Fruit fly (Drosophila melanogaster) whole organism, embryonic: ENCODE measurements around the gene CG42449.

Source experiments
- Aef1 ChIP-seq: fragments of 200-800 bp; sonication (Bioruptor generic); IDR thresholded peaks from 3 replicates; pipeline ENCODE4 v1.3.6; 2022; ENCODE audit warnings: missing biosample characterization, missing genetic modification characterization
- Blimp-1 ChIP-seq: fragments of 200-800 bp; sonication (Bioruptor generic); optimal IDR thresholded peaks from 3 replicates; lab custom pipeline; 2018; ENCODE audit warnings: missing biosample characterization, missing genetic modification characterization, mild to moderate bottlenecking, moderate library complexity, missing genetic modification reagents
- CG10431 ChIP-seq: fragments of 200-800 bp; sonication (Bioruptor generic); optimal IDR thresholded peaks from 3 replicates; lab custom pipeline; 2018; ENCODE audit warnings: missing biosample characterization, mild to moderate bottlenecking, missing genetic modification characterization
- CG11093 ChIP-seq: fragments of 200-800 bp; sonication (Bioruptor generic); IDR thresholded peaks from 3 replicates; pipeline ENCODE4 v1.3.6; 2022; ENCODE audit warnings: missing biosample characterization, missing genetic modification characterization
- CG13123 ChIP-seq: fragments of 200-800 bp; sonication (Bioruptor generic); optimal IDR thresholded peaks from 2 replicates; lab custom pipeline; 2016; ENCODE audit warnings: missing biosample characterization, missing genetic modification characterization
- CG13894 ChIP-seq: fragments of 200-800 bp; sonication (Bioruptor generic); optimal IDR thresholded peaks from 3 replicates; lab custom pipeline; 2018; ENCODE audit warnings: missing biosample characterization, mild to moderate bottlenecking, missing genetic modification characterization, moderate library complexity
- CG15269 ChIP-seq: fragments of 200-800 bp; sonication (Bioruptor generic); optimal IDR thresholded peaks from 2 replicates; lab custom pipeline; 2018; ENCODE audit warnings: missing biosample characterization, mild to moderate bottlenecking, missing genetic modification characterization, moderate library complexity
- CG18619 ChIP-seq: fragments of 200-800 bp; sonication (Bioruptor generic); optimal IDR thresholded peaks from 3 replicates; lab custom pipeline; 2017; ENCODE audit warnings: missing biosample characterization, mild to moderate bottlenecking, missing genetic modification characterization
- CG2120 ChIP-seq: fragments of 200-800 bp; sonication (Bioruptor generic); optimal IDR thresholded peaks from 3 replicates; lab custom pipeline; 2016; ENCODE audit warnings: missing biosample characterization, missing genetic modification characterization
- CG2712 ChIP-seq: fragments of 200-800 bp; optimal IDR thresholded peaks from 3 replicates; lab custom pipeline; 2019; ENCODE audit warnings: missing biosample characterization, mild to moderate bottlenecking, missing genetic modification characterization, moderate library complexity
- CG5180 ChIP-seq: fragments of 200-800 bp; sonication (Bioruptor generic); optimal IDR thresholded peaks from 3 replicates; lab custom pipeline; 2017; ENCODE audit warnings: missing biosample characterization, missing genetic modification characterization, mild to moderate bottlenecking, moderate library complexity, missing genetic modification reagents
- CG6689 ChIP-seq: fragments of 200-800 bp; sonication (Bioruptor generic); IDR thresholded peaks from 2 replicates; pipeline ENCODE4 v1.3.6; 2022; ENCODE audit warnings: missing biosample characterization, missing genetic modification characterization
- CG6765 ChIP-seq: fragments of 200-800 bp; sonication (Bioruptor generic); optimal IDR thresholded peaks from 3 replicates; lab custom pipeline; 2017; ENCODE audit warnings: missing biosample characterization, mild to moderate bottlenecking, missing genetic modification characterization
- CG7271 ChIP-seq: fragments of 200-800 bp; sonication (Bioruptor generic); optimal IDR thresholded peaks from 2 replicates; lab custom pipeline; 2018; ENCODE audit warnings: missing biosample characterization, mild to moderate bottlenecking, missing genetic modification characterization, moderate library complexity
- Deaf1 ChIP-seq: fragments of 200-800 bp; optimal IDR thresholded peaks from 3 replicates; lab custom pipeline; 2019; ENCODE audit warnings: missing biosample characterization, mild to moderate bottlenecking, missing genetic modification characterization, moderate library complexity
- Dp ChIP-seq: fragments of 200-800 bp; sonication (Bioruptor generic); optimal IDR thresholded peaks from 2 replicates; lab custom pipeline; 2018; ENCODE audit warnings: missing biosample characterization, mild to moderate bottlenecking, missing genetic modification characterization, moderate library complexity
- Dref ChIP-seq: fragments of 200-800 bp; sonication (Bioruptor generic); IDR thresholded peaks from 2 replicates; pipeline ENCODE4 v1.3.6; 2022; ENCODE audit warnings: missing biosample characterization, missing genetic modification characterization
- H15 ChIP-seq: fragments of 200-800 bp; sonication (Bioruptor generic); IDR thresholded peaks from 3 replicates; pipeline ENCODE4 v1.3.6; 2022; ENCODE audit warnings: missing biosample characterization, missing genetic modification characterization
- Hr78 ChIP-seq, 2 experiments: fragments of 200-800 bp in 1 of 2; fragments of >200 bp in 1 of 2; sonication (Bioruptor generic) in 1 of 2; optimal IDR thresholded peaks; 2 replicates each; lab custom pipeline; 2017 to 2019; ENCODE audit warnings: missing biosample characterization in 2 of 2, missing genetic modification characterization in 2 of 2, mild to moderate bottlenecking in 1 of 2, moderate library complexity in 1 of 2
- Hsf ChIP-seq: fragments of 200-800 bp; sonication (Bioruptor generic); optimal IDR thresholded peaks from 3 replicates; lab custom pipeline; 2016; ENCODE audit warnings: missing biosample characterization, missing genetic modification characterization
- Med ChIP-seq: fragments of 200-800 bp; sonication (Bioruptor generic); peaks from one replicate; lab custom pipeline; 2016; ENCODE audit warnings: missing biosample characterization, missing genetic modification characterization, mild to moderate bottlenecking, inconsistent platforms, moderate library complexity
- Pdp1 ChIP-seq, 2 experiments: fragments of 200-800 bp; sonication (Bioruptor generic); optimal IDR thresholded peaks; 3 replicates each; lab custom pipeline; 2016; ENCODE audit warnings: missing biosample characterization in 2 of 2, missing genetic modification characterization in 2 of 2, mild to moderate bottlenecking in 1 of 2, moderate library complexity in 1 of 2
- Poxn ChIP-seq: fragments of 200-800 bp; sonication (Bioruptor generic); IDR thresholded peaks from 2 replicates; pipeline ENCODE4 v1.3.6; 2022; ENCODE audit warnings: missing biosample characterization, missing genetic modification characterization
- Vsx1 ChIP-seq: fragments of 200-800 bp; sonication (Bioruptor generic); optimal IDR thresholded peaks from 2 replicates; lab custom pipeline; 2017; ENCODE audit warnings: missing biosample characterization, mild to moderate bottlenecking, missing genetic modification characterization, missing genetic modification reagents
- YL-1 ChIP-seq: fragments of 200-800 bp; sonication (Bioruptor generic); optimal IDR thresholded peaks from 3 replicates; lab custom pipeline; 2017; ENCODE audit warnings: missing biosample characterization, mild to moderate bottlenecking, missing genetic modification characterization
- ac ChIP-seq: fragments of 200-800 bp; sonication (Bioruptor generic); optimal IDR thresholded peaks from 3 replicates; lab custom pipeline; 2017; ENCODE audit warnings: missing biosample characterization, mild to moderate bottlenecking, missing genetic modification characterization
- aop ChIP-seq: fragments of 200-800 bp; sonication (Bioruptor generic); IDR thresholded peaks from 2 replicates; pipeline ENCODE4 v1.3.6; 2022; ENCODE audit warnings: missing biosample characterization, missing genetic modification characterization
- az2 ChIP-seq: fragments of 200-800 bp; sonication (Bioruptor generic); optimal IDR thresholded peaks from 3 replicates; lab custom pipeline; 2016; ENCODE audit warnings: missing biosample characterization, missing genetic modification characterization
- br ChIP-seq: fragments of >200 bp; optimal IDR thresholded peaks from 2 replicates; lab custom pipeline; 2017
- croc ChIP-seq: fragments of 200-800 bp; sonication (Bioruptor generic); conservative IDR thresholded peaks from 3 replicates; pipeline ENCODE4 v1.3.6; 2022; ENCODE audit warnings: missing biosample characterization, missing genetic modification characterization
- ems ChIP-seq: fragments of 200-800 bp; sonication (Bioruptor generic); optimal IDR thresholded peaks from 3 replicates; lab custom pipeline; 2016; ENCODE audit warnings: missing biosample characterization, missing genetic modification characterization
- esg ChIP-seq: fragments of 200-800 bp; sonication (Bioruptor generic); conservative IDR thresholded peaks from 2 replicates; pipeline ENCODE4 v1.3.6; 2022; ENCODE audit warnings: missing biosample characterization, missing genetic modification characterization
- exex ChIP-seq: fragments of 200-800 bp; sonication (Bioruptor generic); optimal IDR thresholded peaks from 4 replicates; lab custom pipeline; 2018; ENCODE audit warnings: missing biosample characterization, mild to moderate bottlenecking, missing genetic modification characterization, moderate library complexity
- eyg ChIP-seq: fragments of 200-800 bp; sonication (Bioruptor generic); optimal IDR thresholded peaks from 3 replicates; lab custom pipeline; 2016; ENCODE audit warnings: missing biosample characterization, missing genetic modification characterization
- fru ChIP-seq: fragments of >200 bp; optimal IDR thresholded peaks from 2 replicates; lab custom pipeline; 2017
- gce ChIP-seq: fragments of 200-800 bp; sonication (Bioruptor generic); IDR thresholded peaks from 3 replicates; pipeline ENCODE4 v1.3.6; 2022; ENCODE audit warnings: missing biosample characterization, missing genetic modification characterization
- gcm2 ChIP-seq: fragments of 200-800 bp; sonication (Bioruptor generic); optimal IDR thresholded peaks from 2 replicates; lab custom pipeline; 2016; ENCODE audit warnings: missing biosample characterization, missing genetic modification characterization
- hbn ChIP-seq: fragments of 200-800 bp; sonication (Bioruptor generic); IDR thresholded peaks from 2 replicates; pipeline ENCODE4 v1.3.6; 2022; ENCODE audit warnings: missing biosample characterization, missing genetic modification characterization; ENCODE audit not compliant: partially characterized antibody
- inv ChIP-seq: fragments of 200-800 bp; sonication (Bioruptor generic); IDR thresholded peaks from 2 replicates; pipeline ENCODE4 v1.3.6; 2022; ENCODE audit warnings: missing biosample characterization, missing genetic modification characterization; ENCODE audit not compliant: partially characterized antibody
- jing ChIP-seq: fragments of 200-800 bp; sonication (Bioruptor generic); optimal IDR thresholded peaks from 2 replicates; lab custom pipeline; 2018; ENCODE audit warnings: missing biosample characterization, mild to moderate bottlenecking, missing genetic modification characterization
- kay ChIP-seq: fragments of 200-800 bp; sonication (Bioruptor generic); optimal IDR thresholded peaks from 2 replicates; lab custom pipeline; 2016; ENCODE audit warnings: missing biosample characterization, missing genetic modification characterization
- klu ChIP-seq: fragments of 200-800 bp; sonication (Bioruptor generic); IDR thresholded peaks from 2 replicates; pipeline ENCODE4 v1.3.6; 2022; ENCODE audit warnings: missing biosample characterization, missing genetic modification characterization
- lov ChIP-seq, 2 experiments: fragments of 200-800 bp in 1 of 2; fragments of >200 bp in 1 of 2; sonication (Bioruptor generic) in 1 of 2; IDR thresholded peaks in 1 of 2; optimal IDR thresholded peaks in 1 of 2; 2 replicates in 1 of 2; 3 replicates in 1 of 2; pipeline versions ENCODE4 v1.3.6 to Lab custom; 2017 to 2022; ENCODE audit warnings: missing biosample characterization in 1 of 2, missing genetic modification characterization in 1 of 2
- oc ChIP-seq: fragments of 200-800 bp; sonication (Bioruptor generic); optimal IDR thresholded peaks from 2 replicates; lab custom pipeline; 2018; ENCODE audit warnings: missing biosample characterization, mild to moderate bottlenecking, missing genetic modification characterization, moderate library complexity
- shn ChIP-seq: fragments of 200-800 bp; sonication (Bioruptor generic); optimal IDR thresholded peaks from 3 replicates; lab custom pipeline; 2016; ENCODE audit warnings: missing biosample characterization, missing genetic modification characterization
- sim ChIP-seq: fragments of 200-800 bp; sonication (Bioruptor generic); IDR thresholded peaks from 2 replicates; pipeline ENCODE4 v1.3.6; 2022; ENCODE audit warnings: missing biosample characterization, missing genetic modification characterization
- sna ChIP-seq: fragments of 200-800 bp; sonication (Bioruptor generic); IDR thresholded peaks from 2 replicates; pipeline ENCODE4 v1.3.6; 2022; ENCODE audit warnings: missing biosample characterization, missing genetic modification characterization; ENCODE audit not compliant: partially characterized antibody
- tap ChIP-seq: fragments of 200-800 bp; optimal IDR thresholded peaks from 3 replicates; lab custom pipeline; 2019; ENCODE audit warnings: missing biosample characterization, mild to moderate bottlenecking, missing genetic modification characterization, moderate library complexity
- tio ChIP-seq: fragments of 200-800 bp; sonication (Bioruptor generic); optimal IDR thresholded peaks from 2 replicates; lab custom pipeline; 2017; ENCODE audit warnings: missing biosample characterization, missing genetic modification characterization, inconsistent platforms
- zfh2 ChIP-seq: fragments of 200-800 bp; sonication (Bioruptor generic); optimal IDR thresholded peaks from 2 replicates; lab custom pipeline; 2016; ENCODE audit warnings: missing biosample characterization, missing genetic modification characterization

Gene CG42449

dm6 chrX:5696436-5697022 is 13.5 kb downstream of the CG42449 start (continued):
- peak; percentile 86 for TF ChIP-seq CG5180 (GFP tag; lab: Kevin White, UChicago)
- TF ChIP-seq CG7271 (tag; lab: Kevin White, UChicago) = peak; percentile 69
- no peak for TF ChIP-seq br (lab: Kevin White, UChicago)
- no peak for TF ChIP-seq hbn (GFP tag; lab: Robert Waterston, UW)
- peak; percentile 94 for TF ChIP-seq CG18619 (GFP tag; lab: Kevin White, UChicago)
- TF ChIP-seq Pdp1 (GFP tag; optimal IDR thresholded peaks at IDR 0.05; lab: Kevin White, UChicago) = peak; percentile 97 to 98
- TF ChIP-seq CG13894 (tag; lab: Kevin White, UChicago) = peak; percentile 78
- peak; percentile 91 for TF ChIP-seq eyg (GFP tag; lab: Kevin White, UChicago)
- TF ChIP-seq exex (tag; lab: Kevin White, UChicago) = peak; percentile 48
- TF ChIP-seq oc (tag; lab: Kevin White, UChicago) = peak; percentile 93
- TF ChIP-seq CG10431 (GFP tag; lab: Kevin White, UChicago) = peak; percentile 88
- peak; percentile 96 for TF ChIP-seq shn
- TF ChIP-seq az2 (GFP tag; lab: Kevin White, UChicago) = peak; percentile 97
- peak; percentile 91 for TF ChIP-seq jing
- no peak for TF ChIP-seq lov (optimal IDR thresholded peaks at IDR 0.05; lab: Kevin White, UChicago)
- peak; percentile 97 for TF ChIP-seq lov (GFP tag; IDR thresholded peaks at IDR 0.05; lab: Robert Waterston, UW)
- TF ChIP-seq kay (GFP tag; lab: Kevin White, UChicago) = peak; percentile 95
- peak; percentile 93 for TF ChIP-seq tio (GFP tag; lab: Kevin White, UChicago)
- peak; percentile 96 for TF ChIP-seq Aef1 (GFP tag; lab: Robert Waterston, UW)
- TF ChIP-seq Hr78 (GFP tag; optimal IDR thresholded peaks at IDR 0.05; lab: Kevin White, UChicago) = peak in 1 of 2 experiments; percentile 75
- TF ChIP-seq Med (GFP tag; lab: Kevin White, UChicago) = peak; percentile 99
- TF ChIP-seq ac (GFP tag; lab: Kevin White, UChicago) = peak; percentile 96
- TF ChIP-seq sim (GFP tag; lab: Robert Waterston, UW) = peak; percentile 97
- TF ChIP-seq Dp (GFP tag; lab: Kevin White, UChicago) = no peak
- no peak for TF ChIP-seq fru (lab: Kevin White, UChicago)
- peak; percentile 49; the same call in 1 of the 2 replicates for TF ChIP-seq Poxn
- peak; percentile 92 for TF ChIP-seq zfh2 (GFP tag; lab: Kevin White, UChicago)
- TF ChIP-seq CG13123 (GFP tag; lab: Kevin White, UChicago) = peak; percentile 96
- TF ChIP-seq tap = peak; percentile 58
- TF ChIP-seq Vsx1 (GFP tag; lab: Kevin White, UChicago) = peak; percentile 80
- TF ChIP-seq gce (GFP tag; lab: Robert Waterston, UW) = peak; percentile 94
- no peak for TF ChIP-seq inv
- peak; percentile 42 for TF ChIP-seq Deaf1 (tag; lab: Kevin White, UChicago)
- peak; percentile 96 for TF ChIP-seq ems (GFP tag; lab: Kevin White, UChicago)
- TF ChIP-seq aop (GFP tag; lab: Robert Waterston, UW) = peak; percentile 94
- peak; percentile 69 for TF ChIP-seq CG6765 (GFP tag; lab: Kevin White, UChicago)
- TF ChIP-seq esg = peak; percentile 95
- peak; percentile 86 for TF ChIP-seq CG2712
- TF ChIP-seq CG15269 (tag; lab: Kevin White, UChicago) = peak; percentile 96
- peak; percentile 95 for TF ChIP-seq CG6689 (GFP tag; lab: Robert Waterston, UW)
- TF ChIP-seq croc (GFP tag; lab: Robert Waterston, UW) = peak; percentile 95
- peak; percentile 92 for TF ChIP-seq Blimp-1 (GFP tag; lab: Kevin White, UChicago)
- peak; percentile 85 for TF ChIP-seq YL-1 (GFP tag; lab: Kevin White, UChicago)
- no peak for TF ChIP-seq sna (GFP tag; lab: Robert Waterston, UW)
- TF ChIP-seq H15 (GFP tag; lab: Robert Waterston, UW) = peak; percentile 97
- peak; percentile 98 for TF ChIP-seq Hsf (GFP tag; lab: Kevin White, UChicago)
- peak; percentile 93 for TF ChIP-seq CG11093 (GFP tag; lab: Robert Waterston, UW)
- TF ChIP-seq klu (GFP tag; lab: Robert Waterston, UW) = peak; percentile 89
- peak; percentile 93 for TF ChIP-seq CG2120 (GFP tag; lab: Kevin White, UChicago)
- peak; percentile 98 for TF ChIP-seq gcm2 (GFP tag; lab: Kevin White, UChicago)
- TF ChIP-seq Dref (GFP tag; lab: Robert Waterston, UW) = peak; percentile 41
